Worm (Caenorhabditis elegans) whole organism, L2 larva: ENCODE measurements around the gene M88.3.

ENCODE experiments used
- C34F6.9 ChIP-seq: fragments of 150-350 bp; optimal IDR thresholded peaks from 2 replicates; lab custom pipeline; 2014; ENCODE audit warnings: missing biosample characterization, missing genetic modification characterization
- F13H6.1 ChIP-seq: sonication (generic microtip); optimal IDR thresholded peaks from 2 replicates; lab custom pipeline; 2016; ENCODE audit warnings: missing genetic modification characterization, missing compliant biosample characterization
- R02D3.7 ChIP-seq: fragments of 150-350 bp; optimal IDR thresholded peaks from 2 replicates; lab custom pipeline; 2014; ENCODE audit warnings: missing biosample characterization, missing genetic modification characterization
- Y55F3AM.14 ChIP-seq: fragments of 200-800 bp; sonication (Bioruptor generic); optimal IDR thresholded peaks from 2 replicates; lab custom pipeline; 2018; ENCODE audit warnings: mild to moderate bottlenecking, missing genetic modification characterization, missing compliant biosample characterization
- ZK546.5 ChIP-seq: sonication (generic microtip); optimal IDR thresholded peaks from 2 replicates; lab custom pipeline; 2017; ENCODE audit warnings: missing biosample characterization, missing genetic modification characterization
- alr-1 ChIP-seq: fragments of 150-350 bp; optimal IDR thresholded peaks from 2 replicates; lab custom pipeline; 2014; ENCODE audit warnings: missing biosample characterization, missing genetic modification characterization
- aly-2 ChIP-seq: fragments of 150-350 bp; optimal IDR thresholded peaks from 2 replicates; lab custom pipeline; 2014; ENCODE audit warnings: missing biosample characterization, missing genetic modification characterization
- ama-1 ChIP-seq: fragments of 150-350 bp; optimal IDR thresholded peaks from 2 replicates; lab custom pipeline; 2018; ENCODE audit warnings: inconsistent platforms
- blmp-1 ChIP-seq: sonication (generic microtip); optimal IDR thresholded peaks from 2 replicates; lab custom pipeline; 2017; ENCODE audit warnings: missing genetic modification characterization, mild to moderate bottlenecking, missing compliant biosample characterization, antibody characterized with exemption, moderate library complexity; ENCODE audit not compliant: insufficient read depth
- ceh-16 ChIP-seq: fragments of 150-350 bp; optimal IDR thresholded peaks from 2 replicates; lab custom pipeline; 2014; ENCODE audit warnings: missing biosample characterization, missing genetic modification characterization
- ceh-82 ChIP-seq: fragments of 150-350 bp; optimal IDR thresholded peaks from 2 replicates; lab custom pipeline; 2014; ENCODE audit warnings: missing biosample characterization, missing genetic modification characterization
- crh-2 ChIP-seq: sonication (generic microtip); optimal IDR thresholded peaks from 2 replicates; lab custom pipeline; 2017; ENCODE audit warnings: missing biosample characterization, missing genetic modification characterization
- dmd-4 ChIP-seq: sonication (generic microtip); optimal IDR thresholded peaks from 2 replicates; lab custom pipeline; 2017; ENCODE audit warnings: missing biosample characterization, missing genetic modification characterization
- egl-27 ChIP-seq: sonication (generic microtip); optimal IDR thresholded peaks from 3 replicates; lab custom pipeline; 2017; ENCODE audit warnings: missing biosample characterization, missing genetic modification reagents, missing genetic modification characterization
- elt-1 ChIP-seq: fragments of 150-350 bp; optimal IDR thresholded peaks from 2 replicates; lab custom pipeline; 2014; ENCODE audit warnings: missing biosample characterization, missing genetic modification characterization
- elt-3 ChIP-seq: sonication (generic microtip); optimal IDR thresholded peaks from 2 replicates; lab custom pipeline; 2017; ENCODE audit warnings: missing biosample characterization, missing genetic modification characterization
- fos-1 ChIP-seq: fragments of 150-350 bp; optimal IDR thresholded peaks from 2 replicates; lab custom pipeline; 2014; ENCODE audit warnings: missing biosample characterization, missing genetic modification characterization
- gmeb-1 ChIP-seq: fragments of 150-350 bp; optimal IDR thresholded peaks from 2 replicates; lab custom pipeline; 2014; ENCODE audit warnings: missing biosample characterization, missing genetic modification characterization
- lin-11 ChIP-seq: fragments of 150-350 bp; sonication (generic microtip); optimal IDR thresholded peaks from 2 replicates; lab custom pipeline; 2014; ENCODE audit warnings: missing biosample characterization, missing genetic modification characterization, inconsistent platforms, mixed read lengths
- lin-13 ChIP-seq: fragments of 150-350 bp; optimal IDR thresholded peaks from 2 replicates; lab custom pipeline; 2014; ENCODE audit warnings: missing biosample characterization, missing genetic modification reagents, missing genetic modification characterization
- lin-39 ChIP-seq: fragments of 150-350 bp; optimal IDR thresholded peaks from 2 replicates; lab custom pipeline; 2014; ENCODE audit warnings: missing biosample characterization, missing genetic modification reagents, missing genetic modification characterization
- lsy-2 ChIP-seq, 2 experiments: fragments of 150-350 bp in 1 of 2; sonication (generic microtip) in 1 of 2; optimal IDR thresholded peaks; 2 replicates each; lab custom pipeline; 2014 to 2017; ENCODE audit warnings: missing biosample characterization in 2 of 2, missing genetic modification characterization in 2 of 2
- mab-5 ChIP-seq: fragments of 150-350 bp; optimal IDR thresholded peaks from 2 replicates; lab custom pipeline; 2014; ENCODE audit warnings: missing biosample characterization, missing genetic modification characterization
- mbf-1 ChIP-seq: sonication (generic microtip); optimal IDR thresholded peaks from 2 replicates; lab custom pipeline; 2017; ENCODE audit warnings: missing biosample characterization, missing genetic modification characterization
- mdl-1 ChIP-seq, 2 experiments: fragments of 150-350 bp in 1 of 2; sonication (generic microtip) in 1 of 2; optimal IDR thresholded peaks; 2 replicates each; lab custom pipeline; 2017; ENCODE audit warnings: missing biosample characterization in 2 of 2, missing genetic modification characterization in 2 of 2
- nhr-10 ChIP-seq: sonication (generic microtip); optimal IDR thresholded peaks from 2 replicates; lab custom pipeline; 2017; ENCODE audit warnings: missing biosample characterization, missing genetic modification characterization
- nhr-11 ChIP-seq: fragments of 150-350 bp; optimal IDR thresholded peaks from 2 replicates; lab custom pipeline; 2014; ENCODE audit warnings: missing biosample characterization, missing genetic modification characterization
- nhr-12 ChIP-seq: fragments of 150-350 bp; optimal IDR thresholded peaks from 2 replicates; lab custom pipeline; 2014; ENCODE audit warnings: missing biosample characterization, missing genetic modification characterization
- nhr-129 ChIP-seq: fragments of 150-350 bp; optimal IDR thresholded peaks from 2 replicates; lab custom pipeline; 2014; ENCODE audit warnings: missing biosample characterization, missing genetic modification characterization
- nhr-21 ChIP-seq: fragments of 150-350 bp; optimal IDR thresholded peaks from 2 replicates; lab custom pipeline; 2014; ENCODE audit warnings: missing biosample characterization, missing genetic modification characterization
- nhr-23 ChIP-seq: fragments of 150-350 bp; optimal IDR thresholded peaks from 2 replicates; lab custom pipeline; 2014; ENCODE audit warnings: missing biosample characterization, missing genetic modification reagents, missing genetic modification characterization
- nhr-237 ChIP-seq: fragments of 150-350 bp; optimal IDR thresholded peaks from 2 replicates; lab custom pipeline; 2014; ENCODE audit warnings: missing biosample characterization, missing genetic modification characterization
- nhr-25 ChIP-seq: fragments of 150-350 bp; sonication (generic microtip); optimal IDR thresholded peaks from 3 replicates; lab custom pipeline; 2014; ENCODE audit warnings: missing biosample characterization, missing genetic modification characterization
- nhr-6 ChIP-seq: fragments of 150-350 bp; optimal IDR thresholded peaks from 2 replicates; lab custom pipeline; 2014; ENCODE audit warnings: missing biosample characterization, missing genetic modification characterization
- nhr-77 ChIP-seq: fragments of 150-350 bp; optimal IDR thresholded peaks from 2 replicates; lab custom pipeline; 2014; ENCODE audit warnings: missing biosample characterization, missing genetic modification characterization
- peb-1 ChIP-seq: fragments of 150-350 bp; optimal IDR thresholded peaks from 2 replicates; lab custom pipeline; 2014; ENCODE audit warnings: missing biosample characterization, missing genetic modification characterization
- sem-4 ChIP-seq: fragments of 150-350 bp; optimal IDR thresholded peaks from 2 replicates; lab custom pipeline; 2014; ENCODE audit warnings: missing biosample characterization, missing genetic modification reagents, missing genetic modification characterization
- skn-1 ChIP-seq: sonication (generic microtip); optimal IDR thresholded peaks from 2 replicates; lab custom pipeline; 2017; ENCODE audit warnings: missing biosample characterization, missing genetic modification characterization
- sma-3 ChIP-seq: sonication (generic microtip); optimal IDR thresholded peaks from 2 replicates; lab custom pipeline; 2016; ENCODE audit warnings: missing genetic modification reagents, missing genetic modification characterization, missing compliant biosample characterization
- sma-9 ChIP-seq, 2 experiments: fragments of 150-350 bp in 1 of 2; sonication (generic microtip) in 1 of 2; optimal IDR thresholded peaks; 2 replicates each; lab custom pipeline; 2014 to 2016; ENCODE audit warnings: missing genetic modification characterization in 2 of 2, mild to moderate bottlenecking in 1 of 2, missing biosample characterization in 1 of 2, missing compliant biosample characterization in 1 of 2, missing genetic modification reagents in 1 of 2, moderate library complexity in 1 of 2
- snpc-4 ChIP-seq: fragments of 150-350 bp; optimal IDR thresholded peaks from 2 replicates; lab custom pipeline; 2014; ENCODE audit warnings: missing biosample characterization, missing genetic modification characterization
- unc-39 ChIP-seq: fragments of 150-350 bp; optimal IDR thresholded peaks from 2 replicates; lab custom pipeline; 2014; ENCODE audit warnings: missing biosample characterization, missing genetic modification characterization
- unc-55 ChIP-seq: fragments of 150-350 bp; sonication (generic microtip); optimal IDR thresholded peaks from 3 replicates; lab custom pipeline; 2014; ENCODE audit warnings: missing biosample characterization, missing genetic modification reagents, missing genetic modification characterization
- unc-62 ChIP-seq: fragments of 150-350 bp; optimal IDR thresholded peaks from 2 replicates; lab custom pipeline; 2014; ENCODE audit warnings: missing biosample characterization, missing genetic modification reagents, missing genetic modification characterization
- zag-1 ChIP-seq: fragments of 150-350 bp; optimal IDR thresholded peaks from 2 replicates; lab custom pipeline; 2014; ENCODE audit warnings: missing biosample characterization, missing genetic modification characterization
- ztf-1 ChIP-seq: fragments of 200-800 bp; sonication (Bioruptor generic); conservative IDR thresholded peaks from 2 replicates; pipeline ENCODE4 v1.3.6; 2022; ENCODE audit warnings: missing genetic modification characterization, missing compliant biosample characterization
- ztf-11 ChIP-seq: sonication (generic microtip); optimal IDR thresholded peaks from 2 replicates; lab custom pipeline; 2017; ENCODE audit warnings: missing biosample characterization, missing genetic modification characterization
- ztf-4 ChIP-seq: fragments of 150-350 bp; optimal IDR thresholded peaks from 2 replicates; lab custom pipeline; 2014; ENCODE audit warnings: missing biosample characterization, missing genetic modification characterization

M88.3 gene

DNA sequence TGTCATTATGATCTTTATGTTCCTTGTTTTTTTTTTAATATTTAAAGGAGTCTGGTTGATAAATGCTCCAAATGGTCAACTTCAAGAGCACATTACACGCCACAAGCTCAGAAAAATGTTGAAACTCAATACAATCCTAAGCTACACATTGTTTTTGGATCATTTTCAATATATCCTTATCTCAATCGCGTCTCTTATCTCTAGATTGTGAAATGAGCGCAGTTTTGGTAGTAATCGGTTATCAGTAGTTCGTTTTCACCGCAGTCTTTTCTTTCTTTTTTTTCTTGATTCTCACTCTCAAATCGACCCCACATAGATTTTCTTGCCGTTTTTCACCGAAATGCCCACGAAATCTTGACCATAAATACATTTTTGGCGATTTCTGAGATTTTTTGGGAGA, 8.0 kb upstream of the M88.3 start:
- peak; percentile 21 for TF ChIP-seq fos-1 (tag; lab: Kevin White, UChicago)
- TF ChIP-seq nhr-21 (tag; lab: Kevin White, UChicago), result no peak
- TF ChIP-seq, all 48 proteins: peak for 1

ce11 chrIII:4551963-4552362, 7.1 kb upstream of the M88.3 start:
- TF ChIP-seq lin-11 (tag; lab: Kevin White, UChicago) (peak; percentile 37), nhr-23 (tag; lab: Kevin White, UChicago) (no peak), peb-1 (tag; lab: Kevin White, UChicago) (peak; percentile 71), nhr-11 (tag; lab: Kevin White, UChicago) (no peak), sma-3 (GFP tag; lab: Kevin White, UChicago) (peak; percentile 46), zag-1 (tag; lab: Kevin White, UChicago) (peak; percentile 32), nhr-6 (tag; lab: Kevin White, UChicago) (no peak), nhr-10 (no peak), dmd-4 (tag; lab: Kevin White, UChicago) (no peak), alr-1 (tag; lab: Kevin White, UChicago) (no peak), F13H6.1 (tag; lab: Kevin White, UChicago) (peak; percentile 83), unc-62 (GFP tag; lab: Kevin White, UChicago) (no peak), aly-2 (tag; lab: Kevin White, UChicago) (no peak), fos-1 (tag; lab: Kevin White, UChicago) (peak; percentile 83), ztf-1 (GFP tag; lab: Robert Waterston, UW) (no peak), blmp-1 (peak; percentile 5), ceh-82 (tag; lab: Kevin White, UChicago) (no peak), C34F6.9 (tag; lab: Kevin White, UChicago) (peak; percentile 80), mab-5 (tag; lab: Kevin White, UChicago) (peak; percentile 17), lin-13 (GFP tag; lab: Kevin White, UChicago) (peak; percentile 54), gmeb-1 (tag; lab: Kevin White, UChicago) (peak; percentile 49), nhr-12 (tag; lab: Kevin White, UChicago) (no peak), unc-55 (GFP tag; lab: Kevin White, UChicago) (peak; percentile 68), elt-3 (no peak), elt-1 (tag; lab: Kevin White, UChicago) (no peak), R02D3.7 (tag; lab: Kevin White, UChicago) (no peak), nhr-77 (tag; lab: Kevin White, UChicago) (no peak), ceh-16 (tag; lab: Kevin White, UChicago) (no peak), sem-4 (tag; lab: Kevin White, UChicago) (peak; percentile 50), ztf-4 (no peak), mbf-1 (tag; lab: Kevin White, UChicago) (no peak), nhr-21 (tag; lab: Kevin White, UChicago) (peak; percentile 24), ama-1 (no peak), sma-9 (GFP tag; optimal IDR thresholded peaks at IDR 0.05; lab: Kevin White, UChicago) (peak; percentile 85), sma-9 (tag; optimal IDR thresholded peaks at IDR 0.05; lab: Kevin White, UChicago) (no peak), mdl-1 (tag; optimal IDR thresholded peaks at IDR 0.05; lab: Kevin White, UChicago) (peak; percentile 26 to 49), nhr-237 (tag; lab: Kevin White, UChicago) (no peak), nhr-25 (tag; lab: Kevin White, UChicago) (peak; percentile 56), crh-2 (peak; percentile 71), skn-1 (no peak), unc-39 (tag; lab: Kevin White, UChicago) (no peak), egl-27 (tag; lab: Kevin White, UChicago) (peak; percentile 61), nhr-129 (tag; lab: Kevin White, UChicago) (peak; percentile 91), Y55F3AM.14 (GFP tag; lab: Kevin White, UChicago) (peak; percentile 28), lsy-2 (tag; optimal IDR thresholded peaks at IDR 0.05; lab: Kevin White, UChicago) (peak in 1 of 2 experiments; percentile 71), snpc-4 (tag; lab: Kevin White, UChicago) (no peak), ztf-11 (tag; lab: Kevin White, UChicago) (no peak), lin-39 (tag; lab: Kevin White, UChicago) (no peak), ZK546.5 (tag; lab: Kevin White, UChicago) (no peak)
